Fruit fly (Drosophila melanogaster): ENCODE results near the gene Irk3.

Gene Irk3

dm6 chr2L:18688646-18689296 is 24.8 kb downstream of the Irk3 start, which contains the start of gene msl-1 (continued):
- TF ChIP-seq pita (GFP tag; optimal IDR thresholded peaks at IDR 0.05) (no peak), br (optimal IDR thresholded peaks at IDR 0.05) (no peak), CG32532 (GFP tag; IDR thresholded peaks at IDR 0.05) (peak; percentile 60; the same call in 1 of the 2 replicates), Dref (GFP tag; IDR thresholded peaks at IDR 0.05) (peak; percentile 53), CG11398 (GFP tag; optimal IDR thresholded peaks at IDR 0.05) (no peak), al (GFP tag; IDR thresholded peaks at IDR 0.05) (peak; percentile 45; the same call in 1 of the 2 replicates), ci (GFP tag; IDR thresholded peaks at IDR 0.05) (peak; percentile 47; the same call in 1 of the 3 replicates), Dp (GFP tag; optimal IDR thresholded peaks at IDR 0.05) (peak; percentile 32), CG3281 (GFP tag; optimal IDR thresholded peaks at IDR 0.05) (no peak), Nf-YB (GFP tag; optimal IDR thresholded peaks at IDR 0.05) (no peak), sug (tag; optimal IDR thresholded peaks at IDR 0.05) (peak; percentile 58), shn (GFP tag; optimal IDR thresholded peaks at IDR 0.05) (peak; percentile 15), Side (GFP tag; optimal IDR thresholded peaks at IDR 0.05) (peak; percentile 2), HLHmδ (GFP tag; optimal IDR thresholded peaks at IDR 0.05) (peak; percentile 46), h (optimal IDR thresholded peaks at IDR 0.05) (no peak), Dad (GFP tag; optimal IDR thresholded peaks at IDR 0.05) (no peak), ro (GFP tag; IDR thresholded peaks at IDR 0.05) (no peak), Mrtf (GFP tag; IDR thresholded peaks at IDR 0.05) (no peak), CG12071 (GFP tag; optimal IDR thresholded peaks at IDR 0.05) (no peak), CG12155 (GFP tag; optimal IDR thresholded peaks at IDR 0.05) (peak; percentile 34), Deaf1 (tag; optimal IDR thresholded peaks at IDR 0.05) (no peak), CG11695 (GFP tag; IDR thresholded peaks at IDR 0.05) (no peak), dmrt11E (tag; optimal IDR thresholded peaks at IDR 0.05) (no peak), CG7745 (tag; optimal IDR thresholded peaks at IDR 0.05) (no peak), sna (GFP tag; IDR thresholded peaks at IDR 0.05; ENCODE audit: partially characterized antibody) (peak; percentile 89), gfzf (GFP tag; optimal IDR thresholded peaks at IDR 0.05) (peak; percentile 36), BEAF-32 (GFP tag; optimal IDR thresholded peaks at IDR 0.05) (peak; percentile 90), Hand (GFP tag; optimal IDR thresholded peaks at IDR 0.05) (no peak), fd64A (GFP tag; optimal IDR thresholded peaks at IDR 0.05) (no peak), CG15696 (tag; optimal IDR thresholded peaks at IDR 0.05) (no peak), Myb (GFP tag; optimal IDR thresholded peaks at IDR 0.05) (peak; percentile 44), eyg (GFP tag; optimal IDR thresholded peaks at IDR 0.05) (no peak), Fer3 (tag; optimal IDR thresholded peaks at IDR 0.05) (no peak), E2f2 (GFP tag; IDR thresholded peaks at IDR 0.05) (peak; percentile 44; the same call in 1 of the 2 replicates), fru (optimal IDR thresholded peaks at IDR 0.05) (no peak), CG15011 (GFP tag; optimal IDR thresholded peaks at IDR 0.05) (no peak), prd (optimal IDR thresholded peaks at IDR 0.05) (no peak), prd (GFP tag; IDR thresholded peaks at IDR 0.05) (peak; percentile 61), pros (GFP tag; optimal IDR thresholded peaks at IDR 0.05) (no peak), CG34422 (GFP tag; IDR thresholded peaks at IDR 0.05) (peak; percentile 74; the same call in 2 of the 3 replicates), CG18764 (GFP tag; optimal IDR thresholded peaks at IDR 0.05) (no peak), Dbx (GFP tag; IDR thresholded peaks at IDR 0.05) (peak; percentile 68), Doc3 (GFP tag; IDR thresholded peaks at IDR 0.05; ENCODE audit: partially characterized antibody) (peak; percentile 86), CG32772 (GFP tag; IDR thresholded peaks at IDR 0.05) (peak; percentile 9; the same call in 1 of the 2 replicates), Chrac-16 (GFP tag; optimal IDR thresholded peaks at IDR 0.05) (no peak), pum (GFP tag; optimal IDR thresholded peaks at IDR 0.05) (peak; percentile 37), sima (GFP tag; optimal IDR thresholded peaks at IDR 0.05) (no peak), gcm2 (GFP tag; optimal IDR thresholded peaks at IDR 0.05) (no peak), Nf-YC (tag; optimal IDR thresholded peaks at IDR 0.05) (no peak), CTCF (GFP tag; optimal IDR thresholded peaks at IDR 0.05) (no peak), CG4360 (GFP tag; IDR thresholded peaks at IDR 0.05) (no peak), CG14050 (GFP tag; IDR thresholded peaks at IDR 0.05) (no peak)

Data from whole organism, embryonic.